Worm (Caenorhabditis elegans) whole organism, young adult: Measurements from ENCODE around the gene sqv-3.

ENCODE experiments used
- B0019.2 ChIP-seq: fragments of 200-800 bp; sonication (Bioruptor generic); conservative IDR thresholded peaks from 2 replicates; pipeline ENCODE4 v1.3.6; 2022; ENCODE audit warnings: missing genetic modification reagents, missing genetic modification characterization, missing compliant biosample characterization
- bed-2 ChIP-seq: fragments of 200-800 bp; sonication (Bioruptor generic); IDR thresholded peaks from 2 replicates; pipeline ENCODE4 v1.3.6; 2022; ENCODE audit warnings: missing genetic modification reagents, missing genetic modification characterization, missing compliant biosample characterization
- ceh-91 ChIP-seq: fragments of 200-800 bp; sonication (Bioruptor generic); IDR thresholded peaks from 2 replicates; pipeline ENCODE4 v1.3.6; 2022; ENCODE audit warnings: missing genetic modification reagents, missing genetic modification characterization, missing compliant biosample characterization
- dpl-1 ChIP-seq: fragments of 150-350 bp; optimal IDR thresholded peaks from 2 replicates; lab custom pipeline; 2014; ENCODE audit warnings: missing biosample characterization, missing genetic modification reagents, missing genetic modification characterization
- lin-35 ChIP-seq, 3 experiments: fragments of 150-350 bp in 2 of 3; sonication (generic microtip) in 1 of 3; optimal IDR thresholded peaks; 2 replicates each; lab custom pipeline; 2014 to 2018; ENCODE audit warnings: missing biosample characterization in 3 of 3, missing genetic modification characterization in 3 of 3, missing genetic modification reagents in 3 of 3
- madf-10 ChIP-seq: sonication (generic microtip); optimal IDR thresholded peaks from 2 replicates; lab custom pipeline; 2016; ENCODE audit warnings: mild to moderate bottlenecking, missing genetic modification characterization, missing compliant biosample characterization
- madf-8 ChIP-seq: fragments of 200-800 bp; sonication (Bioruptor generic); conservative IDR thresholded peaks from 2 replicates; pipeline ENCODE4 v1.3.6; 2022; ENCODE audit warnings: missing genetic modification reagents, missing genetic modification characterization, missing compliant biosample characterization
- mes-4 ChIP-seq: sonication (generic microtip); optimal IDR thresholded peaks from 2 replicates; lab custom pipeline; 2016; ENCODE audit warnings: missing genotype, missing genetic modification characterization, missing compliant biosample characterization
- unc-130 ChIP-seq: sonication (generic microtip); optimal IDR thresholded peaks from 2 replicates; lab custom pipeline; 2016; ENCODE audit warnings: missing genetic modification reagents, missing genetic modification characterization, missing compliant biosample characterization

ce11 chrIII:9743239-9743638 is 36.9 kb downstream of the sqv-3 start, which contains the start of gene T05G5.1:
- TF ChIP-seq B0019.2 (GFP tag; lab: Robert Waterston, UW): no peak
- no peak for TF ChIP-seq bed-2
- TF ChIP-seq ceh-91: no peak
- TF ChIP-seq lin-35 (GFP tag; optimal IDR thresholded peaks at IDR 0.05; lab: Kevin White, UChicago): no peak
- TF ChIP-seq unc-130 (GFP tag; lab: Kevin White, UChicago): no peak
- no peak for TF ChIP-seq dpl-1 (GFP tag; lab: Kevin White, UChicago)
- no peak for TF ChIP-seq madf-8 (GFP tag; lab: Robert Waterston, UW)
- no peak for TF ChIP-seq madf-10 (tag; lab: Kevin White, UChicago)
- no peak for TF ChIP-seq mes-4 (tag; lab: Kevin White, UChicago)
